Fruit fly (Drosophila melanogaster): ENCODE results near the gene Ank2.

Gene Ank2

dm6 chr3L:7741953-7742352, 23.8 kb upstream of the Ank2 start:
- TF ChIP-seq Eip78C (GFP tag) (peak; percentile 48), CG8632 (GFP tag; optimal IDR thresholded peaks at IDR 0.05) (no peak), salr (GFP tag; optimal IDR thresholded peaks at IDR 0.05) (no peak)

- TF ChIP-seq CG15336 (GFP tag; IDR thresholded peaks at IDR 0.05) (no peak), CG6792 (GFP tag; optimal IDR thresholded peaks at IDR 0.05) (no peak), CG11902 (GFP tag; optimal IDR thresholded peaks at IDR 0.05) (no peak), CG6808 (GFP tag; optimal IDR thresholded peaks at IDR 0.05) (no peak), CG10669 (GFP tag; optimal IDR thresholded peaks at IDR 0.05) (no peak), CG11762 (GFP tag; optimal IDR thresholded peaks at IDR 0.05; ENCODE audit: insufficient read depth) (no peak), CG3919 (GFP tag; optimal IDR thresholded peaks at IDR 0.05) (no peak), topi (GFP tag; optimal IDR thresholded peaks at IDR 0.05) (no peak), CG8119 (GFP tag; IDR thresholded peaks at IDR 0.05) (no peak), Hr39 (GFP tag; optimal IDR thresholded peaks at IDR 0.05) (no peak)
Observed at dm6 chr3L:7732141-7732748, 14.1 kb upstream of the Ank2 start, which contains the start of gene CG8492. Gene CG8492, minus strand, starts transcription at chr3L:7732191.

DNA sequence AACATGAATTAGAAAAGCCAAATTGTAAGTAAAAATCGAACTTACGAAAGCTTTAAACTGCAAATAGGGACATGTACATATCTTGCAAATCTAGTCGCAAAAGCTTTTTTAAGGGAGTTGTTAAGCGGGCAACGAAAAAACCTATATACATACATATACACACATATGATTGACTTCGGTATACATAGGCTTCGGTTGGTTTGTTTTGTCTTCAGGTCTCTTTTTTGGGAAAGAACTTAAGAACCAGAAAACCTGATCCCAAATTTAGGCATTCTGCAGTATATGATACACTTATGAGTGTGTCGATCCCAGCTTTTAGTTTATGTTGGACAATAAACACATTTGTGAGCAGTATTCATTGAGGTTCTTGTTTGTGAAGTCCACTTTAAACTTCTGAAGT, 8.5 kb upstream of the Ank2 start:
- TF ChIP-seq CG32006 (GFP tag; optimal IDR thresholded peaks at IDR 0.05) = no peak
- TF ChIP-seq Hr39 (GFP tag; optimal IDR thresholded peaks at IDR 0.05) = no peak
- TF ChIP-seq pdm3 (GFP tag; optimal IDR thresholded peaks at IDR 0.05) = no peak
- TF ChIP-seq CG6276 (GFP tag; optimal IDR thresholded peaks at IDR 0.05) = no peak
- TF ChIP-seq CG6808 (GFP tag; optimal IDR thresholded peaks at IDR 0.05) = no peak
- TF ChIP-seq CG11902 (GFP tag; optimal IDR thresholded peaks at IDR 0.05) = no peak
- no peak for TF ChIP-seq CG10631 (GFP tag; optimal IDR thresholded peaks at IDR 0.05)
- TF ChIP-seq Hr38 (GFP tag; optimal IDR thresholded peaks at IDR 0.05) = no peak
- TF ChIP-seq dac (GFP tag; optimal IDR thresholded peaks at IDR 0.05) = no peak
- TF ChIP-seq achi (GFP tag; optimal IDR thresholded peaks at IDR 0.05) = no peak
- no peak for TF ChIP-seq CG11762 (GFP tag; optimal IDR thresholded peaks at IDR 0.05; ENCODE audit: insufficient read depth)
- no peak for TF ChIP-seq CG15336 (GFP tag; IDR thresholded peaks at IDR 0.05)

DNA sequence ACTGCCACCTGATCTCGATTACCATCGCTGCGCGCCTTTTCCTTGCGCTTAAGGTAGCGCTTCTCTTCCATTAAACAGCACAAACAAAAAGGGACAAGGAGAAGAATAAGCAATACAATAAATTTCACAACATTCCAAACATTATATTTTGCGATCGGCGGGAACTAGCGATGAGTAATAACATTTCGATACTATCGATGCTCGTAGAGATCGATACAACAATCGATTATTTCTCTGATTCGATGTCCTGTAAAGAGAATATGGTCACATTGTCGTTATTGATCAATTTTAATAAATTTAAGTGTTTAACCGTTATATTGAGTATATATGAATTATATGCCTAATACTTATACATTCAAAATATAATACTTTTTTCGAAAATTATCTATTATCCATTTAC, 8.1 kb upstream of the Ank2 start, which contains the start of gene CG7457:
Gene CG7457, minus strand, starts transcription at position 189 of the 400 bp plus-strand sequence.
- TF ChIP-seq CG16779 (tag; optimal IDR thresholded peaks at IDR 0.05) (no peak), CG1621 (tag; optimal IDR thresholded peaks at IDR 0.05) (peak; percentile 4), esn (GFP tag; optimal IDR thresholded peaks at IDR 0.05) (peak; percentile 13), net (GFP tag; optimal IDR thresholded peaks at IDR 0.05) (no peak)

DNA sequence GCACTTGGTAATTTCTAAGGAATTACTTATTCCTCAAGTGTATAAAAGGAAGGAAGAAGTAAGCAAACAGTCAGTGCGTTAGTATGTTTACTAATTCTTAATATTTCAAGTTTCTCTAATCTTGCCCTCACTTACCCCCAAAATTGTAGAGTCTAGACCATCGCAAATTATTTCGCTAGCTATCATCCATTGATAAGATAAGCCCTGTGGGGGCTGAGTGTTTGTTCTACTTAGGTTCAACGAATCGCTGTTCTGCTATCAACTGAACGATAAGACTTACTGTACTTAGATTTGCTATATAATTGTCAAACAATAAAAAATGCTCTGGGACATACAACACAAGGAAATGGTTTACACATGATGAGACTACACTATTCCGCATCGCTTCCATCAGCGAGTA, 3.3 kb upstream of the Ank2 start:
- TF ChIP-seq fkh (GFP tag; optimal IDR thresholded peaks at IDR 0.05) (no peak), Met (GFP tag; optimal IDR thresholded peaks at IDR 0.05) (no peak), Eip93F (GFP tag; optimal IDR thresholded peaks at IDR 0.05) (peak; percentile 72)

DNA sequence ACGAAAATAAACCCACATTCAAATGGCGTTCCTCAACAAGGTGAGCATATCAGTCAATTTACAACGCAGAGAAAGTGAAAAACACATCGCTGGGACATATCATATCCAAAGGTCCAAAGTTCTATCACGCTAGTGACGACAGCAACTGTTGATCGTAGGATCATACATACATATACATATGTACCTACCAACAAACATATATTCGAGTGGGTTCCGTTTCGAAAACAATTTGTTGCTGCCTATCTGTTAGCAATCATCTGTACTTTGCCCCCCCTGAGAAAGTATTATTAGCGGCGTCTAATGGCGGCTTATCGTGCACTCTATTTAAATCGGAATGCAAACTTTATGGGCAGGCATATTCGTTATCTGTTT, 1.2 kb upstream of the Ank2 start:
- no peak for TF ChIP-seq topi (GFP tag; optimal IDR thresholded peaks at IDR 0.05)
- no peak for TF ChIP-seq Eip75B (GFP tag; optimal IDR thresholded peaks at IDR 0.05)
- no peak for TF ChIP-seq CG10631 (GFP tag; optimal IDR thresholded peaks at IDR 0.05)
- TF ChIP-seq CG9139 (GFP tag; optimal IDR thresholded peaks at IDR 0.05) = peak; percentile 38
- TF ChIP-seq ss (GFP tag; optimal IDR thresholded peaks at IDR 0.05) = peak; percentile 3 to 60
- no peak for TF ChIP-seq Sox14 (GFP tag; optimal IDR thresholded peaks at IDR 0.05)
- no peak for TF ChIP-seq CG4318 (GFP tag; optimal IDR thresholded peaks at IDR 0.05)
- no peak for TF ChIP-seq Hr38 (GFP tag; optimal IDR thresholded peaks at IDR 0.05)
- no peak for TF ChIP-seq Ets21C (GFP tag; optimal IDR thresholded peaks at IDR 0.05)
- TF ChIP-seq CG15336 (GFP tag; IDR thresholded peaks at IDR 0.05) = 0 out of 2 replicates have a peak, but pooled peaks have one; percentile 5
- TF ChIP-seq CG8319 (GFP tag; optimal IDR thresholded peaks at IDR 0.05) = no peak
- no peak for TF ChIP-seq dsx (GFP tag; optimal IDR thresholded peaks at IDR 0.05; ENCODE audit: poor library complexity, severe bottlenecking)
- no peak; the same call in 2 of the 3 replicates for TF ChIP-seq eg (GFP tag; IDR thresholded peaks at IDR 0.05)
- TF ChIP-seq CG6276 (GFP tag; optimal IDR thresholded peaks at IDR 0.05) = peak; percentile 10
- no peak for TF ChIP-seq spab (GFP tag; optimal IDR thresholded peaks at IDR 0.05)
- no peak for TF ChIP-seq CG6808 (GFP tag; optimal IDR thresholded peaks at IDR 0.05)
- no peak for TF ChIP-seq CG8119 (GFP tag; IDR thresholded peaks at IDR 0.05)
- TF ChIP-seq svp (GFP tag) = no peak
- TF ChIP-seq OdsH (GFP tag; optimal IDR thresholded peaks at IDR 0.05) = no peak
- TF ChIP-seq Sox15 (GFP tag; optimal IDR thresholded peaks at IDR 0.05) = no peak
- TF ChIP-seq Hr4 (GFP tag; optimal IDR thresholded peaks at IDR 0.05) = no peak
